Fruit fly (Drosophila melanogaster): ENCODE data around the gene CG14556.

The CG14556 gene

dm6 chr3R:26098502-26099210, 27.8 kb upstream of the CG14556 start, which contains the start of gene dysf (continued):
- TF ChIP-seq al (GFP tag; IDR thresholded peaks at IDR 0.05): peak; percentile 58
- no peak for TF ChIP-seq CG15011 (GFP tag; optimal IDR thresholded peaks at IDR 0.05)
- peak; percentile 83 for TF ChIP-seq grau (tag; optimal IDR thresholded peaks at IDR 0.05)
- peak; percentile 52 for TF ChIP-seq CG3281 (GFP tag; optimal IDR thresholded peaks at IDR 0.05)
- TF ChIP-seq Hmr (GFP tag; optimal IDR thresholded peaks at IDR 0.05): peak; percentile 45
- TF ChIP-seq danr (GFP tag; IDR thresholded peaks at IDR 0.05): peak; percentile 40; the same call in 1 of the 2 replicates
- TF ChIP-seq CG8281 (tag; optimal IDR thresholded peaks at IDR 0.05): peak; percentile 35
- TF ChIP-seq stc (GFP tag; IDR thresholded peaks at IDR 0.05): peak; percentile 45; the same call in 1 of the 2 replicates
- TF ChIP-seq Fer2 (tag; optimal IDR thresholded peaks at IDR 0.05): peak; percentile 14
- TF ChIP-seq Asciz (GFP tag; optimal IDR thresholded peaks at IDR 0.05): peak; percentile 35
- TF ChIP-seq ro (GFP tag; IDR thresholded peaks at IDR 0.05): peak; percentile 23; the same call in 1 of the 2 replicates
- TF ChIP-seq pan (optimal IDR thresholded peaks at IDR 0.05): no peak
- TF ChIP-seq pan (GFP tag; optimal IDR thresholded peaks at IDR 0.05 in 1 of 2, IDR thresholded peaks at IDR 0.05 in 1 of 2): peak in 1 of 2 experiments; percentile 50
- TF ChIP-seq pho (GFP tag; optimal IDR thresholded peaks at IDR 0.05): no peak
- no peak for TF ChIP-seq chn (GFP tag; optimal IDR thresholded peaks at IDR 0.05)
- TF ChIP-seq klu (GFP tag; IDR thresholded peaks at IDR 0.05): peak; percentile 18; the same call in 1 of the 2 replicates

dm6 chr3R:26099238-26099637, 27.2 kb upstream of the CG14556 start:
- peak; percentile 45 for TF ChIP-seq Ets65A (GFP tag)
- TF ChIP-seq pzg (GFP tag; optimal IDR thresholded peaks at IDR 0.05): no peak
- peak; percentile 14; the same call in 1 of the 3 replicates for TF ChIP-seq CG17361 (GFP tag; IDR thresholded peaks at IDR 0.05)
- TF ChIP-seq CG31441 (GFP tag; IDR thresholded peaks at IDR 0.05): peak; percentile 7; the same call in 1 of the 2 replicates
- peak; percentile 36 for TF ChIP-seq cad (GFP tag; optimal IDR thresholded peaks at IDR 0.05)
- no peak for TF ChIP-seq peb (GFP tag; IDR thresholded peaks at IDR 0.05)
- peak; percentile 8 for TF ChIP-seq CG10543 (GFP tag; optimal IDR thresholded peaks at IDR 0.05)
- no peak for TF ChIP-seq sima (GFP tag; optimal IDR thresholded peaks at IDR 0.05)
- no peak for TF ChIP-seq bcd (GFP tag; optimal IDR thresholded peaks at IDR 0.05)
- peak; percentile 35 for TF ChIP-seq Hsf (GFP tag; optimal IDR thresholded peaks at IDR 0.05)
- peak; percentile 7 for TF ChIP-seq ab (GFP tag; optimal IDR thresholded peaks at IDR 0.05)
- TF ChIP-seq CG6654 (GFP tag; optimal IDR thresholded peaks at IDR 0.05): no peak
- no peak for TF ChIP-seq CG10462 (GFP tag; optimal IDR thresholded peaks at IDR 0.05)
- TF ChIP-seq CG7928 (GFP tag; optimal IDR thresholded peaks at IDR 0.05): no peak
- TF ChIP-seq lilli (GFP tag; optimal IDR thresholded peaks at IDR 0.05): peak; percentile 46
- peak; percentile 41 for TF ChIP-seq mirr (GFP tag; optimal IDR thresholded peaks at IDR 0.05)
- TF ChIP-seq Pdp1 (GFP tag; optimal IDR thresholded peaks at IDR 0.05): peak in 1 of 2 experiments; percentile 3
- TF ChIP-seq Nf-YB (GFP tag; optimal IDR thresholded peaks at IDR 0.05): peak; percentile 97
- TF ChIP-seq D (optimal IDR thresholded peaks at IDR 0.05): peak; percentile 54
- TF ChIP-seq D (GFP tag; optimal IDR thresholded peaks at IDR 0.05): no peak
- peak; percentile 18; the same call in 1 of the 2 replicates for TF ChIP-seq dimm (GFP tag; IDR thresholded peaks at IDR 0.05)
- peak; percentile 5 for TF ChIP-seq CHES-1-like (GFP tag; optimal IDR thresholded peaks at IDR 0.05)
- TF ChIP-seq CG13624 (GFP tag; optimal IDR thresholded peaks at IDR 0.05): peak; percentile 5
- TF ChIP-seq CG16815 (GFP tag; optimal IDR thresholded peaks at IDR 0.05): no peak
- peak; percentile 10 for TF ChIP-seq CG1529 (GFP tag; optimal IDR thresholded peaks at IDR 0.05)
- TF ChIP-seq CG33213 (GFP tag; optimal IDR thresholded peaks at IDR 0.05): peak; percentile 5
- no peak for TF ChIP-seq CG9609 (GFP tag; optimal IDR thresholded peaks at IDR 0.05)
- peak; percentile 32; the same call in 1 of the 3 replicates for TF ChIP-seq row (GFP tag; IDR thresholded peaks at IDR 0.05)
- no peak for TF ChIP-seq CG8290 (GFP tag; optimal IDR thresholded peaks at IDR 0.05)
- TF ChIP-seq CG8290 (tag; optimal IDR thresholded peaks at IDR 0.05): peak in 1 of 2 experiments; percentile 40
- peak; percentile 79 for TF ChIP-seq Vsx1 (GFP tag; optimal IDR thresholded peaks at IDR 0.05)
- no peak for TF ChIP-seq CG7556 (GFP tag; optimal IDR thresholded peaks at IDR 0.05)
- TF ChIP-seq CG1603 (tag; optimal IDR thresholded peaks at IDR 0.05): peak; percentile 61
- TF ChIP-seq Aef1 (GFP tag; IDR thresholded peaks at IDR 0.05): 0 out of 3 replicates have a peak, but pooled peaks have one; percentile 6

Data from whole organism, embryonic.